Fruit fly (Drosophila melanogaster) whole organism, embryonic: ENCODE results near the gene CG7568.

Experiments
- Ada2b ChIP-seq: fragments of 200-800 bp; sonication (Bioruptor generic); IDR thresholded peaks from 2 replicates; pipeline ENCODE4 v1.3.6; 2022; ENCODE audit warnings: missing biosample characterization, missing genetic modification characterization
- Antp ChIP-seq: fragments of 200-800 bp; sonication (Bioruptor generic); optimal IDR thresholded peaks from 3 replicates; lab custom pipeline; 2016; ENCODE audit warnings: missing biosample characterization, missing genetic modification characterization
- BEAF-32 ChIP-seq: fragments of 200-800 bp; sonication (Bioruptor generic); optimal IDR thresholded peaks from 3 replicates; lab custom pipeline; 2017; ENCODE audit warnings: missing biosample characterization, missing genetic modification characterization, mild to moderate bottlenecking, moderate library complexity, missing genetic modification reagents
- CG10321 ChIP-seq: fragments of 200-800 bp; sonication (Bioruptor generic); IDR thresholded peaks from 2 replicates; pipeline ENCODE4 v1.3.6; 2022; ENCODE audit warnings: missing biosample characterization, missing genetic modification characterization
- CG11247 ChIP-seq: fragments of 200-800 bp; sonication (Bioruptor generic); IDR thresholded peaks from 2 replicates; pipeline ENCODE4 v1.3.6; 2022; ENCODE audit warnings: missing biosample characterization, missing genetic modification characterization
- CG12155 ChIP-seq: fragments of 200-800 bp; sonication (Bioruptor generic); optimal IDR thresholded peaks from 3 replicates; lab custom pipeline; 2016; ENCODE audit warnings: missing biosample characterization, missing genetic modification characterization
- CG12219 ChIP-seq: fragments of 200-800 bp; sonication (Bioruptor generic); optimal IDR thresholded peaks from 3 replicates; lab custom pipeline; 2018; ENCODE audit warnings: missing biosample characterization, mild to moderate bottlenecking, missing genetic modification characterization
- CG17186 ChIP-seq: fragments of 200-800 bp; sonication (Bioruptor generic); optimal IDR thresholded peaks from 3 replicates; lab custom pipeline; 2017; ENCODE audit warnings: missing biosample characterization, missing genetic modification reagents, missing genetic modification characterization
- CG17612 ChIP-seq: fragments of 200-800 bp; sonication (Bioruptor generic); IDR thresholded peaks from 2 replicates; pipeline ENCODE4 v1.3.6; 2022; ENCODE audit warnings: missing biosample characterization, missing genetic modification characterization
- CG17829 ChIP-seq: fragments of 200-800 bp; optimal IDR thresholded peaks from 2 replicates; lab custom pipeline; 2019; ENCODE audit warnings: missing biosample characterization, mild to moderate bottlenecking, missing genetic modification characterization, moderate library complexity
- CG30020 ChIP-seq: fragments of 200-800 bp; optimal IDR thresholded peaks from 2 replicates; lab custom pipeline; 2019; ENCODE audit warnings: missing biosample characterization, mild to moderate bottlenecking, missing genetic modification characterization, moderate library complexity
- CG30403 ChIP-seq: fragments of 200-800 bp; sonication (Bioruptor generic); optimal IDR thresholded peaks from 3 replicates; lab custom pipeline; 2016; ENCODE audit warnings: missing biosample characterization, missing genetic modification characterization
- CG3163 ChIP-seq: fragments of 200-800 bp; sonication (Bioruptor generic); optimal IDR thresholded peaks from 3 replicates; lab custom pipeline; 2016; ENCODE audit warnings: missing biosample characterization, missing genetic modification characterization
- CG3407 ChIP-seq: fragments of 200-800 bp; sonication (Bioruptor generic); optimal IDR thresholded peaks from 2 replicates; lab custom pipeline; 2018; ENCODE audit warnings: missing biosample characterization, mild to moderate bottlenecking, missing genetic modification characterization
- CG3847 ChIP-seq: fragments of 200-800 bp; sonication (Bioruptor generic); IDR thresholded peaks from 2 replicates; pipeline ENCODE4 v1.3.6; 2022; ENCODE audit warnings: missing biosample characterization, missing genetic modification characterization
- CG6813 ChIP-seq: fragments of 200-800 bp; sonication (Bioruptor generic); optimal IDR thresholded peaks from 2 replicates; lab custom pipeline; 2017; ENCODE audit warnings: missing biosample characterization, missing genetic modification characterization, mild to moderate bottlenecking, moderate library complexity, missing genetic modification reagents
- CG7963 ChIP-seq: fragments of 200-800 bp; sonication (Bioruptor generic); IDR thresholded peaks from 3 replicates; pipeline ENCODE4 v1.3.6; 2022; ENCODE audit warnings: missing biosample characterization, missing genetic modification characterization; ENCODE audit not compliant: partially characterized antibody
- CG9215 ChIP-seq: fragments of 200-800 bp; sonication (Bioruptor generic); IDR thresholded peaks from 2 replicates; pipeline ENCODE4 v1.3.6; 2022; ENCODE audit warnings: missing biosample characterization, missing genetic modification characterization
- CG9932 ChIP-seq: fragments of 200-800 bp; sonication (Bioruptor generic); IDR thresholded peaks from 2 replicates; pipeline ENCODE4 v1.3.6; 2022; ENCODE audit warnings: missing biosample characterization, missing genetic modification characterization
- Dfd ChIP-seq, 2 experiments: fragments of >200 bp; optimal IDR thresholded peaks; 2 replicates each; lab custom pipeline; 2017; ENCODE audit warnings: missing biosample characterization in 2 of 2, missing genetic modification characterization in 2 of 2
- Dll ChIP-seq: fragments of 200-800 bp; sonication (Bioruptor generic); IDR thresholded peaks from 4 replicates; pipeline ENCODE4 v1.3.6; 2022; ENCODE audit warnings: missing biosample characterization, missing genetic modification characterization; ENCODE audit not compliant: partially characterized antibody
- ERR ChIP-seq: fragments of 200-800 bp; sonication (Bioruptor generic); optimal IDR thresholded peaks from 2 replicates; lab custom pipeline; 2016; ENCODE audit warnings: missing biosample characterization, missing genetic modification characterization
- Elba2 ChIP-seq: fragments of 200-800 bp; sonication (Bioruptor generic); optimal IDR thresholded peaks from 3 replicates; lab custom pipeline; 2016; ENCODE audit warnings: missing biosample characterization, missing genetic modification characterization
- Gsc ChIP-seq: fragments of 200-800 bp; sonication (Bioruptor generic); IDR thresholded peaks from 2 replicates; pipeline ENCODE4 v1.3.6; 2022; ENCODE audit warnings: missing biosample characterization, missing genetic modification characterization
- H2.0 ChIP-seq: fragments of 200-800 bp; sonication (Bioruptor generic); IDR thresholded peaks from 2 replicates; pipeline ENCODE4 v1.3.6; 2022; ENCODE audit warnings: missing biosample characterization, missing genetic modification characterization
- HLH3B ChIP-seq: fragments of 200-800 bp; sonication (Bioruptor generic); IDR thresholded peaks from 2 replicates; pipeline ENCODE4 v1.3.6; 2022; ENCODE audit warnings: missing biosample characterization, missing genetic modification characterization
- MTF-1 ChIP-seq: fragments of 200-800 bp; sonication (Bioruptor generic); optimal IDR thresholded peaks from 2 replicates; lab custom pipeline; 2018; ENCODE audit warnings: missing biosample characterization, mild to moderate bottlenecking, missing genetic modification characterization, borderline replicate concordance
- Nf-YC ChIP-seq: fragments of 200-800 bp; optimal IDR thresholded peaks from 3 replicates; lab custom pipeline; 2019; ENCODE audit warnings: missing biosample characterization, mild to moderate bottlenecking, missing genetic modification characterization, moderate library complexity
- PHDP ChIP-seq: fragments of 200-800 bp; sonication (Bioruptor generic); optimal IDR thresholded peaks from 3 replicates; lab custom pipeline; 2018; ENCODE audit warnings: missing biosample characterization, mild to moderate bottlenecking, missing genetic modification characterization, moderate library complexity
- Ssrp ChIP-seq: fragments of 200-800 bp; sonication (Bioruptor generic); optimal IDR thresholded peaks from 2 replicates; lab custom pipeline; 2018; ENCODE audit warnings: missing biosample characterization, mild to moderate bottlenecking, missing genetic modification characterization, moderate library complexity
- al ChIP-seq: fragments of 200-800 bp; sonication (Bioruptor generic); IDR thresholded peaks from 2 replicates; pipeline ENCODE4 v1.3.6; 2022; ENCODE audit warnings: missing biosample characterization, missing genetic modification characterization
- cad ChIP-seq: fragments of >200 bp; optimal IDR thresholded peaks from 2 replicates; lab custom pipeline; 2017; ENCODE audit warnings: missing biosample characterization, missing genetic modification characterization
- crc ChIP-seq: fragments of 200-800 bp; sonication (Bioruptor generic); optimal IDR thresholded peaks from 2 replicates; lab custom pipeline; 2016; ENCODE audit warnings: missing biosample characterization, missing genetic modification characterization
- dpn ChIP-seq, 2 experiments: fragments of 200-800 bp; sonication (Bioruptor generic); optimal IDR thresholded peaks; 3 replicates each; lab custom pipeline; 2016; ENCODE audit warnings: missing biosample characterization in 2 of 2, missing genetic modification characterization in 2 of 2
- esg ChIP-seq: fragments of 200-800 bp; sonication (Bioruptor generic); conservative IDR thresholded peaks from 2 replicates; pipeline ENCODE4 v1.3.6; 2022; ENCODE audit warnings: missing biosample characterization, missing genetic modification characterization
- fd3F ChIP-seq: fragments of 200-800 bp; sonication (Bioruptor generic); optimal IDR thresholded peaks from 2 replicates; lab custom pipeline; 2018; ENCODE audit warnings: missing biosample characterization, mild to moderate bottlenecking, missing genetic modification characterization, moderate library complexity
- fd64A ChIP-seq: fragments of 200-800 bp; sonication (Bioruptor generic); optimal IDR thresholded peaks from 3 replicates; lab custom pipeline; 2018; ENCODE audit warnings: missing biosample characterization, mild to moderate bottlenecking, missing genetic modification characterization
- gro ChIP-seq: fragments of 200-800 bp; sonication (Bioruptor generic); optimal IDR thresholded peaks from 2 replicates; lab custom pipeline; 2016; ENCODE audit warnings: missing biosample characterization, missing genetic modification characterization
- jing ChIP-seq: fragments of 200-800 bp; sonication (Bioruptor generic); optimal IDR thresholded peaks from 2 replicates; lab custom pipeline; 2018; ENCODE audit warnings: missing biosample characterization, mild to moderate bottlenecking, missing genetic modification characterization
- lov ChIP-seq, 2 experiments: fragments of 200-800 bp in 1 of 2; fragments of >200 bp in 1 of 2; sonication (Bioruptor generic) in 1 of 2; IDR thresholded peaks in 1 of 2; optimal IDR thresholded peaks in 1 of 2; 2 replicates in 1 of 2; 3 replicates in 1 of 2; pipeline versions ENCODE4 v1.3.6 to Lab custom; 2017 to 2022; ENCODE audit warnings: missing biosample characterization in 1 of 2, missing genetic modification characterization in 1 of 2
- org-1 ChIP-seq: fragments of 200-800 bp; sonication (Bioruptor generic); optimal IDR thresholded peaks from 2 replicates; lab custom pipeline; 2017; ENCODE audit warnings: missing biosample characterization, missing genetic modification characterization
- run ChIP-seq: fragments of 200-800 bp; sonication (Bioruptor generic); optimal IDR thresholded peaks from 3 replicates; lab custom pipeline; 2018; ENCODE audit warnings: missing biosample characterization, mild to moderate bottlenecking, missing genetic modification characterization
- sna ChIP-seq: fragments of 200-800 bp; sonication (Bioruptor generic); IDR thresholded peaks from 2 replicates; pipeline ENCODE4 v1.3.6; 2022; ENCODE audit warnings: missing biosample characterization, missing genetic modification characterization; ENCODE audit not compliant: partially characterized antibody
- so ChIP-seq: fragments of 200-800 bp; sonication (Bioruptor generic); IDR thresholded peaks from 3 replicates; pipeline ENCODE4 v1.3.6; 2022; ENCODE audit warnings: missing biosample characterization, missing genetic modification characterization
- tio ChIP-seq: fragments of 200-800 bp; sonication (Bioruptor generic); optimal IDR thresholded peaks from 2 replicates; lab custom pipeline; 2017; ENCODE audit warnings: missing biosample characterization, missing genetic modification characterization, inconsistent platforms
- toy ChIP-seq: fragments of 200-800 bp; sonication (Bioruptor generic); IDR thresholded peaks from 2 replicates; pipeline ENCODE4 v1.3.6; 2022; ENCODE audit warnings: missing biosample characterization, missing genetic modification characterization
- unc-4 ChIP-seq: fragments of 200-800 bp; sonication (Bioruptor generic); IDR thresholded peaks from 2 replicates; pipeline ENCODE4 v1.3.6; 2022; ENCODE audit warnings: missing biosample characterization, missing genetic modification characterization; ENCODE audit not compliant: partially characterized antibody
- unpg ChIP-seq: fragments of 200-800 bp; sonication (Bioruptor generic); optimal IDR thresholded peaks from 3 replicates; lab custom pipeline; 2018; ENCODE audit warnings: missing biosample characterization, mild to moderate bottlenecking, missing genetic modification characterization, moderate library complexity
- wdn ChIP-seq: fragments of 200-800 bp; sonication (Bioruptor generic); IDR thresholded peaks from 2 replicates; pipeline ENCODE4 v1.3.6; 2022; ENCODE audit warnings: missing biosample characterization, missing genetic modification characterization

CG7568 gene

dm6 chr3R:29618515-29619157 lies 18.0 kb upstream of the CG7568 start, which contains the start of gene CG1907 (continued):
- peak; percentile 98 for TF ChIP-seq esg
- TF ChIP-seq Antp (GFP tag; lab: Kevin White, UChicago): peak; percentile 80
- TF ChIP-seq CG3407 (GFP tag; lab: Kevin White, UChicago): peak; percentile 96
- TF ChIP-seq BEAF-32 (GFP tag; lab: Kevin White, UChicago): peak; percentile 33
- TF ChIP-seq run (tag; lab: Kevin White, UChicago): peak; percentile 97
- TF ChIP-seq CG30403 (GFP tag; lab: Kevin White, UChicago): peak; percentile 97
- TF ChIP-seq CG3847 (GFP tag; lab: Robert Waterston, UW): peak; percentile 98
- peak; percentile 96 for TF ChIP-seq CG17612 (GFP tag; lab: Robert Waterston, UW)
- peak; percentile 92 for TF ChIP-seq CG17186 (GFP tag; lab: Kevin White, UChicago)
- no peak for TF ChIP-seq lov (optimal IDR thresholded peaks at IDR 0.05; lab: Kevin White, UChicago)
- TF ChIP-seq lov (GFP tag; IDR thresholded peaks at IDR 0.05; lab: Robert Waterston, UW): peak; percentile 99
- TF ChIP-seq org-1: peak; percentile 97
- peak; percentile 98 for TF ChIP-seq CG11247 (GFP tag; lab: Robert Waterston, UW)
- peak; percentile 68 for TF ChIP-seq Dll (GFP tag; lab: Robert Waterston, UW)
- peak; percentile 95 for TF ChIP-seq CG12219 (GFP tag; lab: Kevin White, UChicago)
- peak; percentile 98 for TF ChIP-seq H2.0 (GFP tag; lab: Robert Waterston, UW)
- peak; percentile 54; the same call in 1 of the 2 replicates for TF ChIP-seq sna
- TF ChIP-seq CG9215 (GFP tag; lab: Robert Waterston, UW): peak; percentile 96
- TF ChIP-seq CG6813 (GFP tag; lab: Kevin White, UChicago): peak; percentile 99
- peak; percentile 91 for TF ChIP-seq Nf-YC (tag; lab: Kevin White, UChicago)
- TF ChIP-seq Ssrp (tag; lab: Kevin White, UChicago): peak; percentile 98
- TF ChIP-seq CG12155 (GFP tag; lab: Kevin White, UChicago): peak; percentile 95
- peak; percentile 61 for TF ChIP-seq CG3163 (GFP tag; lab: Kevin White, UChicago)
- TF ChIP-seq gro (GFP tag; lab: Kevin White, UChicago): peak; percentile 72
- peak; percentile 98 for TF ChIP-seq so (GFP tag; lab: Robert Waterston, UW)
- TF ChIP-seq ERR (GFP tag; lab: Kevin White, UChicago): peak; percentile 75
- TF ChIP-seq CG9932 (GFP tag; lab: Robert Waterston, UW): peak; percentile 98
- TF ChIP-seq wdn (GFP tag; lab: Robert Waterston, UW): peak; percentile 96
- TF ChIP-seq cad (GFP tag; lab: Kevin White, UChicago): no peak
- TF ChIP-seq unc-4: peak; percentile 43; the same call in 1 of the 2 replicates
- TF ChIP-seq dpn (GFP tag; optimal IDR thresholded peaks at IDR 0.05; lab: Kevin White, UChicago): peak; percentile 82 to 97
- peak; percentile 96 for TF ChIP-seq fd3F (GFP tag; lab: Kevin White, UChicago)
- peak; percentile 94 for TF ChIP-seq fd64A
- TF ChIP-seq CG30020: peak; percentile 87
- TF ChIP-seq al (GFP tag; lab: Robert Waterston, UW): peak; percentile 97
- TF ChIP-seq CG10321 (GFP tag; lab: Robert Waterston, UW): peak; percentile 86
- peak; percentile 39 for TF ChIP-seq crc (GFP tag; lab: Kevin White, UChicago)
- TF ChIP-seq tio (GFP tag; lab: Kevin White, UChicago): peak; percentile 94
- TF ChIP-seq MTF-1 (GFP tag; lab: Kevin White, UChicago): peak; percentile 93
- TF ChIP-seq Ada2b: peak; percentile 98
- no peak for TF ChIP-seq Dfd (GFP tag; optimal IDR thresholded peaks at IDR 0.05; lab: Kevin White, UChicago)
- TF ChIP-seq PHDP (tag; lab: Kevin White, UChicago): peak; percentile 98
- TF ChIP-seq jing (GFP tag; lab: Kevin White, UChicago): peak; percentile 90
- TF ChIP-seq unpg: peak; percentile 99
- peak; percentile 99 for TF ChIP-seq HLH3B (GFP tag; lab: Robert Waterston, UW)
- peak; percentile 99 for TF ChIP-seq CG17829 (tag; lab: Kevin White, UChicago)
- peak; percentile 89 for TF ChIP-seq Gsc
- TF ChIP-seq Elba2 (GFP tag; lab: Kevin White, UChicago): peak; percentile 89
- TF ChIP-seq CG7963: no peak
- peak; percentile 97 for TF ChIP-seq toy (GFP tag; lab: Robert Waterston, UW)
